Worm (Caenorhabditis elegans): ENCODE data around the gene snfc-5.

ce11 chrIII:4450773-4451423, 46.3 kb downstream of the snfc-5 start:
- TF ChIP-seq nhr-76 (tag; optimal IDR thresholded peaks at IDR 0.05) (no peak), nhr-237 (tag; optimal IDR thresholded peaks at IDR 0.05) (no peak), mep-1 (tag; optimal IDR thresholded peaks at IDR 0.05) (no peak)

All from whole organism, mixed stage, embryonic.